Worm (Caenorhabditis elegans) whole organism, L4 larva: ENCODE measurements around the gene scrm-3.

Source experiments
- ZK546.5 ChIP-seq, 2 experiments: sonication (generic microtip); optimal IDR thresholded peaks; 2 replicates each; lab custom pipeline; 2017; ENCODE audit warnings: missing biosample characterization in 2 of 2, missing genetic modification characterization in 2 of 2
- ceh-28 ChIP-seq: fragments of 150-350 bp; optimal IDR thresholded peaks from 2 replicates; lab custom pipeline; 2014; ENCODE audit warnings: missing biosample characterization, missing genetic modification reagents, missing genetic modification characterization
- ces-1 ChIP-seq: fragments of 150-350 bp; sonication (generic microtip); optimal IDR thresholded peaks from 4 replicates; lab custom pipeline; 2014; ENCODE audit warnings: missing biosample characterization, missing genetic modification reagents, missing genetic modification characterization
- lin-15B ChIP-seq: fragments of 150-350 bp; sonication (generic microtip); optimal IDR thresholded peaks from 3 replicates; lab custom pipeline; 2014; ENCODE audit warnings: missing biosample characterization, missing genetic modification characterization
- lin-39 ChIP-seq: fragments of 150-350 bp; optimal IDR thresholded peaks from 2 replicates; lab custom pipeline; 2014; ENCODE audit warnings: missing biosample characterization, missing genetic modification reagents, missing genetic modification characterization
- unc-130 ChIP-seq: sonication (generic microtip); optimal IDR thresholded peaks from 2 replicates; lab custom pipeline; 2016; ENCODE audit warnings: missing genetic modification reagents, missing genetic modification characterization, missing compliant biosample characterization

DNA sequence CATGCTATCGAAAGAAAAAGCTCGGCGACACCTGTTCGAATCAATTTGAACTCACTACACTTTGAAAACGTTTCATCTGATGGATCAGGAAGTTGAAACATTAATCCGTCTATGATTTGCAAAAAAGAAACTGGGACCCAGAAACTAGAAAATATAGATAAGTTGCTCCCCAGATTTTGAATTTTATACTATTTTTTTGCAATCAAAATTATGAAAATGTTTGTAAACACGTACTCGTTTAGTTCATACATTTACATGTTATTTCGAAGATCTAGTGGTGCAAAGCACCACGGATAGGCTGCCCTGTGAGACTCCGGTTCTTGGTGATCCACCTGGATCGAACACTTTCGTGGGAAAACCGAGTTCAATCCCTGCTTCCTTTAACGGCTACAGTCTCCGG lies 15.1 kb downstream of the scrm-3 start, which contains the start of gene C17B7.10:
- TF ChIP-seq ZK546.5 (tag; optimal IDR thresholded peaks at IDR 0.05; lab: Kevin White, UChicago) (no peak), unc-130 (no peak), ceh-28 (tag; lab: Kevin White, UChicago) (no peak), lin-39 (tag; lab: Kevin White, UChicago) (no peak), ces-1 (GFP tag; lab: Kevin White, UChicago) (no peak), lin-15B (tag; lab: Kevin White, UChicago) (no peak)
